Worm (Caenorhabditis elegans): ENCODE data around the gene gst-2.

- TF ChIP-seq daf-12 (tag; optimal IDR thresholded peaks at IDR 0.05) (no peak), elt-1 (tag; optimal IDR thresholded peaks at IDR 0.05) (no peak)
Observed at ce11 chrIV:10111441-10111840, 30.4 kb downstream of the gst-2 start, which contains the start of gene spch-1.

Measured in whole organism, L3 larva.